Worm (Caenorhabditis elegans) whole organism, midembryonic: ENCODE measurements around the gene Y57A10C.8.

Experiments
- T22C8.4 ChIP-seq: fragments of 200-800 bp; sonication (Bioruptor generic); IDR thresholded peaks from 2 replicates; pipeline ENCODE4 v1.3.6; 2022; ENCODE audit warnings: missing genetic modification characterization, missing compliant biosample characterization
- flt-1 ChIP-seq: fragments of 200-800 bp; sonication (Bioruptor generic); IDR thresholded peaks from 2 replicates; pipeline ENCODE4 v1.3.6; 2022; ENCODE audit warnings: missing genetic modification characterization, missing compliant biosample characterization
- klf-2 ChIP-seq: fragments of 200-800 bp; sonication (Bioruptor generic); conservative IDR thresholded peaks from 2 replicates; pipeline ENCODE4 v1.3.6; 2022; ENCODE audit warnings: missing genetic modification reagents, missing genetic modification characterization, missing compliant biosample characterization
- med-1 ChIP-seq: sonication (generic microtip); optimal IDR thresholded peaks from 2 replicates; lab custom pipeline; 2017; ENCODE audit warnings: missing genetic modification characterization, mild to moderate bottlenecking, missing compliant biosample characterization, antibody characterized with exemption, missing genetic modification reagents; ENCODE audit not compliant: insufficient read depth
- ref-1 ChIP-seq: fragments of 200-800 bp; sonication (Bioruptor generic); conservative IDR thresholded peaks from 2 replicates; pipeline ENCODE4 v1.3.6; 2022; ENCODE audit warnings: missing genetic modification reagents, missing genetic modification characterization, missing compliant biosample characterization

- no peak for TF ChIP-seq klf-2 (GFP tag; lab: Robert Waterston, UW)
- TF ChIP-seq flt-1, result no peak
- TF ChIP-seq med-1, result no peak
- no peak for TF ChIP-seq ref-1 (GFP tag; lab: Robert Waterston, UW)
- no peak for TF ChIP-seq T22C8.4 (GFP tag; lab: Robert Waterston, UW)
Measured at ce11 chrII:12414805-12415204, 14.8 kb downstream of the Y57A10C.8 start, which contains the start of gene Y57A10C.11.
